Fruit fly (Drosophila melanogaster): ENCODE data around the gene colt.

colt gene

DNA sequence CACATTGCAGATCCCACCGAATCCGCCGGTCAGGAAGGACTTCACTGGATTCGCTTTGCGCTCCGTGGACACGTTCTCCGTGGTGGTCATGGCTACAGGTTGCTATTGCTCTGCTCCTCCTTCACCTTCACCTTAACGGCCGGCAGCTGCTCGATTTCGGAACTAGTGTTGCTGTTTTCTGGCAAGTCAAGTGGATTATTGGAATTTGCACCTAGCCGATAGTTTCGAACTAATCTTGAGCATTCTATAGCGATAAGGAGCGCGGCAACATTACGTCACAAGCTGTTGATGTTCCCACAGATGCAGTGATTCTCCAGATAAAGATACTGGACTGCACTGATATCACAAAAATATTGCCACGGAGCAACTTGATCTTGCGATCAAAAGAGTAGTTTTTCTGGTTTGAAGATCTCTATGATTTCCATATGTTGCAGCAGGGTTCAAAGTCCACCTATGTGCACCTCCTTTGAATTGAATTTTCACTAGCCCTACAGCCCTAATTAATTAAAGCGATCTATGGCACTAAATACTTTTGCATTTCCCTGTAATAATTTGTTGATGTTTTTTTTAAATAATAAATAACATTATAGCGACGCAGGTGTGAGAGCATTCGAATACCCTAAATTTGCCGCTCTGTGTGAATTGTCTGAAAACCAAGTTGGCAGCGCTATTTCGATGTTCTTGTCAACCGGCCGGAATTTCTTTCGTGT, at the start of gene colt, which contains the start of gene HINT1:
TSS of gene colt (minus strand) at position 594 of the 710 bp plus-strand sequence.
TSS of gene HINT1 (plus strand) at position 660 of the 710 bp plus-strand sequence.
- TF ChIP-seq GATAe (GFP tag; conservative IDR thresholded peaks at IDR 0.05): no peak
- no peak for TF ChIP-seq CG11723 (GFP tag; optimal IDR thresholded peaks at IDR 0.05)
- no peak for TF ChIP-seq CG3407 (GFP tag; optimal IDR thresholded peaks at IDR 0.05)
- no peak for TF ChIP-seq Hr3 (GFP tag; optimal IDR thresholded peaks at IDR 0.05)
- TF ChIP-seq Bdp1 (GFP tag; optimal IDR thresholded peaks at IDR 0.05): no peak
- TF ChIP-seq CG3995 (GFP tag; optimal IDR thresholded peaks at IDR 0.05): peak; percentile 80
- peak; percentile 75 for TF ChIP-seq CG8924 (tag; optimal IDR thresholded peaks at IDR 0.05)
- no peak for TF ChIP-seq emc (GFP tag; optimal IDR thresholded peaks at IDR 0.05)
- no peak for TF ChIP-seq trh (GFP tag; optimal IDR thresholded peaks at IDR 0.05)
- no peak; the same call in 2 of the 3 replicates for TF ChIP-seq CG16813 (GFP tag; IDR thresholded peaks at IDR 0.05; ENCODE audit: partially characterized antibody)
- TF ChIP-seq mld (GFP tag; IDR thresholded peaks at IDR 0.05; ENCODE audit: partially characterized antibody): no peak
- peak; percentile 66 for TF ChIP-seq BEAF-32 (GFP tag; optimal IDR thresholded peaks at IDR 0.05)
- no peak for TF ChIP-seq croc (GFP tag; conservative IDR thresholded peaks at IDR 0.05)
- TF ChIP-seq Gsc (GFP tag; IDR thresholded peaks at IDR 0.05): no peak
- no peak for TF ChIP-seq Side (GFP tag; optimal IDR thresholded peaks at IDR 0.05)
- TF ChIP-seq Fer1 (GFP tag; optimal IDR thresholded peaks at IDR 0.05): peak; percentile 32
- peak; percentile 17 for TF ChIP-seq salm (tag; optimal IDR thresholded peaks at IDR 0.05)
- TF ChIP-seq pzg (GFP tag; optimal IDR thresholded peaks at IDR 0.05): peak; percentile 85
- TF ChIP-seq dpn (GFP tag; optimal IDR thresholded peaks at IDR 0.05): no peak
- TF ChIP-seq jumu (GFP tag; optimal IDR thresholded peaks at IDR 0.05): no peak
- TF ChIP-seq ewg (GFP tag; optimal IDR thresholded peaks at IDR 0.05): no peak
- TF ChIP-seq Trl (optimal IDR thresholded peaks at IDR 0.05): no peak
- TF ChIP-seq Trl (GFP tag; optimal IDR thresholded peaks at IDR 0.05): no peak
- peak; percentile 37 for TF ChIP-seq CG10979 (tag; optimal IDR thresholded peaks at IDR 0.05)
- TF ChIP-seq tio (GFP tag; optimal IDR thresholded peaks at IDR 0.05): no peak
- TF ChIP-seq CG4424 (GFP tag; optimal IDR thresholded peaks at IDR 0.05): peak; percentile 32
- no peak for TF ChIP-seq org-1 (GFP tag; optimal IDR thresholded peaks at IDR 0.05)
- peak; percentile 54 for TF ChIP-seq CG2712 (tag; optimal IDR thresholded peaks at IDR 0.05)
- peak; percentile 1 for TF ChIP-seq CG10147 (GFP tag; optimal IDR thresholded peaks at IDR 0.05)
- TF ChIP-seq ara (GFP tag; IDR thresholded peaks at IDR 0.05): no peak
- TF ChIP-seq CG2129 (GFP tag; IDR thresholded peaks at IDR 0.05; ENCODE audit: partially characterized antibody): no peak
- TF ChIP-seq Meics (GFP tag; optimal IDR thresholded peaks at IDR 0.05): peak; percentile 28
- TF ChIP-seq CG7372 (GFP tag; IDR thresholded peaks at IDR 0.05): no peak
- TF ChIP-seq Oli (tag; optimal IDR thresholded peaks at IDR 0.05): no peak
- no peak for TF ChIP-seq CG32767 (GFP tag; IDR thresholded peaks at IDR 0.05)
- no peak for TF ChIP-seq NC2α (GFP tag; optimal IDR thresholded peaks at IDR 0.05)
- peak; percentile 99 for TF ChIP-seq trem (tag; optimal IDR thresholded peaks at IDR 0.05)
- TF ChIP-seq Hr39 (optimal IDR thresholded peaks at IDR 0.05): no peak
- TF ChIP-seq wdn (GFP tag; IDR thresholded peaks at IDR 0.05): no peak
- no peak for TF ChIP-seq CG12744 (GFP tag; optimal IDR thresholded peaks at IDR 0.05)
- no peak for TF ChIP-seq CG1602 (GFP tag; optimal IDR thresholded peaks at IDR 0.05)
- TF ChIP-seq unc-4 (GFP tag; IDR thresholded peaks at IDR 0.05; ENCODE audit: partially characterized antibody): peak; percentile 44
- TF ChIP-seq CG18599 (GFP tag; optimal IDR thresholded peaks at IDR 0.05): no peak
- TF ChIP-seq CG15479 (GFP tag; optimal IDR thresholded peaks at IDR 0.05): peak; percentile 20
- no peak for TF ChIP-seq CG12219 (GFP tag; optimal IDR thresholded peaks at IDR 0.05)
- TF ChIP-seq corto (GFP tag; optimal IDR thresholded peaks at IDR 0.05): no peak
- no peak for TF ChIP-seq ase (GFP tag; IDR thresholded peaks at IDR 0.05)
- TF ChIP-seq bcd (GFP tag; optimal IDR thresholded peaks at IDR 0.05): no peak
- peak; percentile 37; the same call in 1 of the 4 replicates for TF ChIP-seq Dll (GFP tag; IDR thresholded peaks at IDR 0.05; ENCODE audit: partially characterized antibody)
- TF ChIP-seq ken (GFP tag; IDR thresholded peaks at IDR 0.05): no peak
